Fruit fly (Drosophila melanogaster): ENCODE results near the gene Naa30A.

- TF ChIP-seq CG8478 (optimal IDR thresholded peaks at IDR 0.05) = no peak
- TF ChIP-seq CTCF (optimal IDR thresholded peaks at IDR 0.05) = no peak
Observed at dm6 chrX:1308444-1308843, 33.5 kb upstream of the Naa30A start.

Measured in S2 (cell line).